Fruit fly (Drosophila melanogaster): ENCODE results near the gene CG34269.

The CG34269 gene

DNA sequence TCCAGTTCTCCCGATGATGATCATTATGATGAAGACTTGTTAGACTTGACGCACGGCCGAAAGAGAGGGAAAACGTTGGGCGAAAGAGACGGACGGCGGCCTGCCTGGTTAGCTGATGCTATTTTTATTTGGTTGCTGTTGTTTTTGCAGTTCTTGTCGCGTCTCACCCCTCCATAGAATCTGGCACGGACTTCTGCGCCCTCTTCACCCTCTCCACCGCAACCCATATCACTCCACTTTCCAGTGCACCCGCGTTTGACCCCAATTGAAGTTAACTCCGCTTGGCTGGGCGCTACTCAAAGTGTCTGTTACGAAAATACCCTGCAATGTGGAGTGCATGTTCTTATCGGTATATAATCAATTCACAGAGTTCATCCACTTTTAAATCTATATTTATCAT, 33.0 kb downstream of the CG34269 start:
- no peak for TF ChIP-seq ovo (GFP tag; optimal IDR thresholded peaks at IDR 0.05)

DNA sequence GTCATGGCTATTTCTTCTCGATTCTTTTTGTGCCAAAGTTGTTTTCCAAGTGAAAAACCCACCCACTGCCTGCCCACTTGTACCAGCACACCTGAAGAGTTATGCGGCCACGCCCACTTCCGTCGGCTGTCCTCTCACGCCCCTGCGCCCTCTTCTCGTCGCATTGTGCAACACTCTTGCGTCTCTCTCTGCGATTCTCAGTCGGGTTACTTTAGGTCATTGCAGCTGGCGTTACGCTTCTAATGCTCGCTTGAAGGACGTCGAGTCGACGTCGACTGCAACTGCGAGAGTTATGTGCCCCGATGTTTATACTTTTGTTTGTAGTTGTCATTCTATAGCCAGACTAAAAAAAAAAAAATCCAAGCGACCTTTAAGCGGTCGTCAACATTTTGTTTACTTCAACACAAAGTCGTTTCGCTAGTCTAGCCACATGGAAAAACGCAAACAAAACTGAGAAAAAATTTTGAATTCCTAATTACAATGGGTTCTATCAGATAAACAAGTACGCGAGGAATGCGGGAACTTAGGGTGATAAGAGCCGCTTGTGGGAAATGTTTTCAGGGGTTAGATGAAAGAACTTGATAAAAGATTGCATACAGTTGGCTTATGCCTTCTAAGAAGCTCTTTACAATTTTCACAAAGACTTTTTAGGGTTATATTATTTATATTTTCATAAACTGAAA, 33.8 kb downstream of the CG34269 start:
- TF ChIP-seq tj (GFP tag; optimal IDR thresholded peaks at IDR 0.05) = no peak
- no peak for TF ChIP-seq bab1 (GFP tag; optimal IDR thresholded peaks at IDR 0.05)
- no peak for TF ChIP-seq CG12768 (GFP tag; optimal IDR thresholded peaks at IDR 0.05)
- no peak for TF ChIP-seq cic (GFP tag; optimal IDR thresholded peaks at IDR 0.05)
- no peak for TF ChIP-seq Hr96 (GFP tag; optimal IDR thresholded peaks at IDR 0.05)
- no peak for TF ChIP-seq CG7101 (tag; optimal IDR thresholded peaks at IDR 0.05)
- no peak for TF ChIP-seq CG33017 (tag; optimal IDR thresholded peaks at IDR 0.05)

DNA sequence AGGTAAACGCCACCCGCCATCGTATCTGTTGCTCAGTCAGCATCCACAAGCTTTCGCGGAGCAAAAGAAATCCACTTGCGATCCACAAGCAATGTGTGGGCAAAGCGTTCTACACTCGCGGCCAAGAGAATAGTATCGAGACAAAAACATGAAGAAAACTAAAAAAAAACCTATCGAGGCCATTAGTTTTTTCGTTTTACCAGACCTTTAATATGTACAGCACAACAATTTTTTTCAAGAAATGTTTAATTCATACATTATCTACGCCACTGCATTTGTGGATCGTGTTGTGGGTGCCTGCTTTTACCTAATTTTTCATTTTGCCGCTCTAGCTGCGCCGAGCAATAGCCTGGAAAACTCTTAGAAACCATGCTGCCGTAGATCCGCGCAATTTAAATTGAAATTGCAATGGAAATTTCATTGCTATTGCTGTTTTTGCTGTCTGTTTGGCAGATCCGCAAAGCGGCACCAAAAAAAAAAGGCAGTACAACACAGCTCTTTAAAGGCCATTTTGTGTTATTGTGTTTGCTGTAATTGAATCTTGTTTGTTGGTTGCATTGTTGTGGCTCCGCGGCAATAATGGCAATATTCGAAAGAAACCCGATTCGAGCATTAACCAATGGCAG, 35.0 kb downstream of the CG34269 start:
- TF ChIP-seq cnc (optimal IDR thresholded peaks at IDR 0.05) (no peak), Mnt (GFP tag; optimal IDR thresholded peaks at IDR 0.05) (no peak), Hr96 (GFP tag; optimal IDR thresholded peaks at IDR 0.05) (no peak), bab1 (GFP tag; optimal IDR thresholded peaks at IDR 0.05) (peak; percentile 6), pad (GFP tag; optimal IDR thresholded peaks at IDR 0.05) (peak; percentile 6), CG14711 (tag; optimal IDR thresholded peaks at IDR 0.05) (peak; percentile 66), Crg-1 (GFP tag; optimal IDR thresholded peaks at IDR 0.05) (no peak), toe (GFP tag; optimal IDR thresholded peaks at IDR 0.05) (no peak), cic (GFP tag; optimal IDR thresholded peaks at IDR 0.05) (no peak), CG7101 (tag; optimal IDR thresholded peaks at IDR 0.05) (peak; percentile 40), ovo (GFP tag; optimal IDR thresholded peaks at IDR 0.05) (no peak), kay (GFP tag; ENCODE audit: borderline replicate concordance) (no peak), CG33017 (tag; optimal IDR thresholded peaks at IDR 0.05) (peak; percentile 19), CG11617 (GFP tag; optimal IDR thresholded peaks at IDR 0.05) (peak; percentile 3), CG5204 (GFP tag; optimal IDR thresholded peaks at IDR 0.05) (no peak), tj (GFP tag; optimal IDR thresholded peaks at IDR 0.05) (no peak), Clk (GFP tag; optimal IDR thresholded peaks at IDR 0.05) (no peak), CG7045 (GFP tag; optimal IDR thresholded peaks at IDR 0.05) (peak; percentile 75), CG12768 (GFP tag; optimal IDR thresholded peaks at IDR 0.05) (peak; percentile 52), CG1620 (GFP tag; optimal IDR thresholded peaks at IDR 0.05) (no peak)

DNA sequence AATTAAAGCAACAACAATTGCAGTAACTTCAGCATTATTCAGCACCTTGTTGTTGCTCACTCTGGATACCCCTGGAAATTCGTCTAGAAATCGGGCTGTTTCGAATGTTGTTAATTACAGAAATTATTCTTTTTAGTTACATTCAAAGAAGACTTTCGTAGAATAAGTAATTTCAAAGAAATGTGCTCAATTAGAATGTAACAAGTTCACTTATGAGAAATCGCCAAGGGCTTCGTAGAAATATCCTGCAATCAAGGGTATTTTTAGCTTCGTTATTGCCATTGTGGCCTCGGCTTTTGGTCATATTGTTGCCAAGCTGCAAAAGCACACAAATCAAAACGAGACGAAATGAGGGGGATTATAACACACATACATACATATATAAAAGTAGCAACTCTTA, 35.8 kb downstream of the CG34269 start:
- TF ChIP-seq cnc (optimal IDR thresholded peaks at IDR 0.05) (peak in 1 of 2 experiments; percentile 35), Crg-1 (GFP tag; optimal IDR thresholded peaks at IDR 0.05) (no peak), tj (GFP tag; optimal IDR thresholded peaks at IDR 0.05) (peak; percentile 63), bab1 (GFP tag; optimal IDR thresholded peaks at IDR 0.05) (peak; percentile 63)

DNA sequence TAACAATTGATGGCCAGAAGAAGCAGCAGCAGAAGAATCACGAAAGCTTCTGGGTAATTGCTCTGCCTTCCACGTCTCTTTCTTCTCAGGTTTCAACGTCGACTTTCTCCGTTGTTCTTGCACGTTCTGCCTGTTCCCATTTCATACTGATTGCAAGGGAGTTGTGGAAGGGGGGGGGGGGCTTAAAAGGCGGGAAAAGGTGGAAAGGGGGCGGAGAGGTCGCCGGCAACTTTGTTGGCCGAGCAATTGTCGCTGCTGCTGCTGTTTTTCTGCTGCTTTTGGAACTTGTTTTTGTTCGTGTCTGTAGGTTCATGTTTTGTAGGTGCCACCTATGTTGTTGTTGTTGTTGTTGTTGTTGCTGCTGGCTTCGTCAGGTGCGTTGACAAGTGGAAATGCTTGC, 37.4 kb downstream of the CG34269 start:
- TF ChIP-seq Hr96 (GFP tag; optimal IDR thresholded peaks at IDR 0.05) (no peak), CG7045 (GFP tag; optimal IDR thresholded peaks at IDR 0.05) (no peak), cnc (optimal IDR thresholded peaks at IDR 0.05) (no peak), Crg-1 (GFP tag; optimal IDR thresholded peaks at IDR 0.05) (no peak), CG1620 (GFP tag; optimal IDR thresholded peaks at IDR 0.05) (no peak), CG14711 (tag; optimal IDR thresholded peaks at IDR 0.05) (no peak), tj (GFP tag; optimal IDR thresholded peaks at IDR 0.05) (peak; percentile 87), CG7101 (tag; optimal IDR thresholded peaks at IDR 0.05) (no peak), bab1 (GFP tag; optimal IDR thresholded peaks at IDR 0.05) (no peak)

DNA sequence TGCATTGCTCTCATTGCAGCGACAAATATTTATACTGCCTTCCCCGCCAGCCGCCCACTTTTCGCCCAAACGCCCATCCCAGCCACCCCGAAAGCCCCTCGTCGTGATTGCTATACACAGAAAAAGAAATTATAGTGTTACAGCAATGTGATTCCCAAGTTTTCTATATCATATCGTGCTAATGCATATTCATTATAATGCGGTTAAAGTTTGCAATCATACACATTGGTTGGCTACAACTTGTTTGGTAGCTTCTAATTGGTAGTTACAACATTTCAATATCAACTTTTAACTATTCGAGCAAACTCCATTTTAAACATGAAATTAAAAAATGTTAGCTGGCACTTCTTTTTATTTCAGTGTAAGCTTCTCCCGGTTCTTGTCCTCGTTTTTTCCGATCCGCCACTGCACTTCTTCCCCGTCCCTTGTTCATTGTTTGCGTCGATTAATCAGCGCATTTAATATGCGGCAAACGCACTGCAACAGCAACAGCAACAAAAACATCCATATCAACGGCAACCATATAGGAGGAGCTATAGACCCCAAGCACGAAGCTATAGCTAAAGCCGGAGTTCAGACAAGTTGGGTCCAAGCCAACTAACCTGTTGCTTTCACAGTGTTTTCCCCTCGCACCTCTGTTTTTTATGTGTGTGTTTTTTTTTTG, 38.0 kb downstream of the CG34269 start:
- no peak for TF ChIP-seq Crg-1 (GFP tag; optimal IDR thresholded peaks at IDR 0.05)
- peak; percentile 47 for TF ChIP-seq CG7045 (GFP tag; optimal IDR thresholded peaks at IDR 0.05)
- TF ChIP-seq Hr96 (GFP tag; optimal IDR thresholded peaks at IDR 0.05) = no peak
- TF ChIP-seq tj (GFP tag; optimal IDR thresholded peaks at IDR 0.05) = peak; percentile 56

DNA sequence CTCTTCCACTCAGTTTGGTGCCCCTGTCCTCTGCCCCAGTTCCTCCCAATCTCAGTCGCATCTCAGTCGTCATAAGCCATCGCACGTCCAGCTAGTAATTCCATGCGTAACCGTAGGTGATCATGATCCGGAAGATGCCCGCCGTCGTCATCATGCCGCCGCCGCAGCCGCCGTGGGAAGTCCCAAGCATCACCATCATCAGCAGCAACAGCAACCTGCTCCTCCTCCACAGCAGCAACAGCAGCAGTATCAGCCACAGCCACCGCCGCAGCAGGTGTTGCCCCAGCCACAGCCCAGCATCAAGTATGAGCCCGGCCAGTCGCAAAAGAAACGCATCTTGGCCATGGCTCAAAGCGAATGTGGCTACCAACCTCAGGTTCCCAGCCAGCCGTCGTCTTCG, 44.8 kb downstream of the CG34269 start:
- TF ChIP-seq CG14711 (tag; optimal IDR thresholded peaks at IDR 0.05) = no peak
- no peak for TF ChIP-seq CG7045 (GFP tag; optimal IDR thresholded peaks at IDR 0.05)
- no peak for TF ChIP-seq CG5204 (GFP tag; optimal IDR thresholded peaks at IDR 0.05)
- no peak for TF ChIP-seq tj (GFP tag; optimal IDR thresholded peaks at IDR 0.05)
- no peak for TF ChIP-seq ovo (GFP tag; optimal IDR thresholded peaks at IDR 0.05)
- no peak for TF ChIP-seq Clk (GFP tag; optimal IDR thresholded peaks at IDR 0.05)

Measured in whole organism, adult.